Fruit fly (Drosophila melanogaster) whole organism, embryonic: ENCODE measurements around the gene CG8301.

Experiments used
- Blimp-1 ChIP-seq: fragments of 200-800 bp; sonication (Bioruptor generic); optimal IDR thresholded peaks from 3 replicates; lab custom pipeline; 2018; ENCODE audit warnings: missing biosample characterization, missing genetic modification characterization, mild to moderate bottlenecking, moderate library complexity, missing genetic modification reagents
- CG10267 ChIP-seq: fragments of 200-800 bp; sonication (Bioruptor generic); optimal IDR thresholded peaks from 2 replicates; lab custom pipeline; 2018; ENCODE audit warnings: missing biosample characterization, mild to moderate bottlenecking, missing genetic modification characterization, moderate library complexity
- CG12104 ChIP-seq: fragments of 200-800 bp; sonication (Bioruptor generic); optimal IDR thresholded peaks from 3 replicates; lab custom pipeline; 2016; ENCODE audit warnings: missing biosample characterization, missing genetic modification characterization
- CG13624 ChIP-seq: fragments of 200-800 bp; sonication (Bioruptor generic); optimal IDR thresholded peaks from 2 replicates; lab custom pipeline; 2016; ENCODE audit warnings: missing biosample characterization, missing genetic modification characterization
- CG13775 ChIP-seq: fragments of 200-800 bp; sonication (Bioruptor generic); optimal IDR thresholded peaks from 3 replicates; lab custom pipeline; 2017; ENCODE audit warnings: missing biosample characterization, mild to moderate bottlenecking, missing genetic modification characterization
- CG14710 ChIP-seq: fragments of 200-800 bp; sonication (Bioruptor generic); optimal IDR thresholded peaks from 3 replicates; lab custom pipeline; 2019; ENCODE audit warnings: missing biosample characterization, mild to moderate bottlenecking, missing genetic modification characterization, moderate library complexity
- CG15479 ChIP-seq: fragments of 200-800 bp; sonication (Bioruptor generic); optimal IDR thresholded peaks from 3 replicates; lab custom pipeline; 2019; ENCODE audit warnings: missing biosample characterization, mild to moderate bottlenecking, missing genetic modification characterization, moderate library complexity
- CG15601 ChIP-seq: fragments of 200-800 bp; sonication (Bioruptor generic); optimal IDR thresholded peaks from 3 replicates; lab custom pipeline; 2019; ENCODE audit warnings: missing biosample characterization, mild to moderate bottlenecking, missing genetic modification characterization, moderate library complexity
- CG17328 ChIP-seq: fragments of 200-800 bp; sonication (Bioruptor generic); IDR thresholded peaks from 2 replicates; pipeline ENCODE4 v1.3.6; 2022; ENCODE audit warnings: missing biosample characterization, missing genetic modification characterization
- CG17359 ChIP-seq: fragments of 200-800 bp; sonication (Bioruptor generic); optimal IDR thresholded peaks from 3 replicates; lab custom pipeline; 2018; ENCODE audit warnings: missing biosample characterization, mild to moderate bottlenecking, missing genetic modification characterization, moderate library complexity
- CG18599 ChIP-seq: fragments of 200-800 bp; sonication (Bioruptor generic); optimal IDR thresholded peaks from 3 replicates; lab custom pipeline; 2017; ENCODE audit warnings: missing biosample characterization, missing genetic modification characterization, mild to moderate bottlenecking, moderate library complexity, missing genetic modification reagents
- CG2712 ChIP-seq: fragments of 200-800 bp; optimal IDR thresholded peaks from 3 replicates; lab custom pipeline; 2019; ENCODE audit warnings: missing biosample characterization, mild to moderate bottlenecking, missing genetic modification characterization, moderate library complexity
- CG2875 ChIP-seq: fragments of 200-800 bp; sonication (Bioruptor generic); optimal IDR thresholded peaks from 2 replicates; lab custom pipeline; 2017; ENCODE audit warnings: missing biosample characterization, mild to moderate bottlenecking, missing genetic modification characterization, missing genetic modification reagents
- CG33557 ChIP-seq: fragments of 200-800 bp; sonication (Bioruptor generic); optimal IDR thresholded peaks from 2 replicates; lab custom pipeline; 2019; ENCODE audit warnings: missing biosample characterization, mild to moderate bottlenecking, missing genetic modification characterization, moderate library complexity
- CG3995 ChIP-seq: fragments of 200-800 bp; sonication (Bioruptor generic); optimal IDR thresholded peaks from 3 replicates; lab custom pipeline; 2016; ENCODE audit warnings: missing biosample characterization, missing genetic modification characterization
- CG6175 ChIP-seq: fragments of 200-800 bp; sonication (Bioruptor generic); IDR thresholded peaks from 3 replicates; pipeline ENCODE4 v1.3.6; 2022; ENCODE audit warnings: missing biosample characterization, missing genetic modification characterization
- CG6254 ChIP-seq: fragments of 200-800 bp; sonication (Bioruptor generic); optimal IDR thresholded peaks from 3 replicates; lab custom pipeline; 2017; ENCODE audit warnings: mild to moderate bottlenecking, missing biosample characterization, missing genetic modification reagents, missing genetic modification characterization
- CG6689 ChIP-seq: fragments of 200-800 bp; sonication (Bioruptor generic); IDR thresholded peaks from 2 replicates; pipeline ENCODE4 v1.3.6; 2022; ENCODE audit warnings: missing biosample characterization, missing genetic modification characterization
- CG7745 ChIP-seq: fragments of 200-800 bp; sonication (Bioruptor generic); optimal IDR thresholded peaks from 2 replicates; lab custom pipeline; 2018; ENCODE audit warnings: missing biosample characterization, mild to moderate bottlenecking, missing genetic modification characterization, moderate library complexity
- CG7839 ChIP-seq: fragments of 200-800 bp; sonication (Bioruptor generic); optimal IDR thresholded peaks from 3 replicates; lab custom pipeline; 2018; ENCODE audit warnings: missing biosample characterization, mild to moderate bottlenecking, missing genetic modification characterization, moderate library complexity
- CG8924 ChIP-seq: fragments of 200-800 bp; optimal IDR thresholded peaks from 3 replicates; lab custom pipeline; 2019; ENCODE audit warnings: missing biosample characterization, mild to moderate bottlenecking, missing genetic modification characterization, moderate library complexity
- D19A ChIP-seq: fragments of 200-800 bp; optimal IDR thresholded peaks from 3 replicates; lab custom pipeline; 2019; ENCODE audit warnings: missing biosample characterization, mild to moderate bottlenecking, missing genetic modification characterization, moderate library complexity
- Dad ChIP-seq: fragments of 200-800 bp; sonication (Bioruptor generic); optimal IDR thresholded peaks from 3 replicates; lab custom pipeline; 2016; ENCODE audit warnings: missing biosample characterization, missing genetic modification characterization
- HmgZ ChIP-seq: fragments of 200-800 bp; sonication (Bioruptor generic); optimal IDR thresholded peaks from 2 replicates; lab custom pipeline; 2018; ENCODE audit warnings: missing biosample characterization, mild to moderate bottlenecking, missing genetic modification characterization
- Hmx ChIP-seq: fragments of 200-800 bp; sonication (Bioruptor generic); optimal IDR thresholded peaks from 2 replicates; lab custom pipeline; 2016; ENCODE audit warnings: missing biosample characterization, missing genetic modification characterization
- Kr ChIP-seq: fragments of 200-800 bp; sonication (Bioruptor generic); optimal IDR thresholded peaks from 2 replicates; lab custom pipeline; 2017; ENCODE audit warnings: missing biosample characterization, mild to moderate bottlenecking, missing genetic modification characterization
- Mes4 ChIP-seq: fragments of 200-800 bp; sonication (Bioruptor generic); optimal IDR thresholded peaks from 2 replicates; lab custom pipeline; 2016; ENCODE audit warnings: missing biosample characterization, missing genetic modification characterization
- NFAT ChIP-seq: fragments of 200-800 bp; sonication (Bioruptor generic); IDR thresholded peaks from 2 replicates; pipeline ENCODE4 v1.3.6; 2022; ENCODE audit warnings: missing biosample characterization, missing genetic modification characterization
- Spps ChIP-seq: fragments of 200-800 bp; sonication (Bioruptor generic); optimal IDR thresholded peaks from 2 replicates; lab custom pipeline; 2018; ENCODE audit warnings: missing biosample characterization, mild to moderate bottlenecking, missing genetic modification characterization
- az2 ChIP-seq: fragments of 200-800 bp; sonication (Bioruptor generic); optimal IDR thresholded peaks from 3 replicates; lab custom pipeline; 2016; ENCODE audit warnings: missing biosample characterization, missing genetic modification characterization
- cad ChIP-seq: fragments of >200 bp; optimal IDR thresholded peaks from 2 replicates; lab custom pipeline; 2017; ENCODE audit warnings: missing biosample characterization, missing genetic modification characterization
- danr ChIP-seq: fragments of 200-800 bp; sonication (Bioruptor generic); IDR thresholded peaks from 2 replicates; pipeline ENCODE4 v1.3.6; 2022; ENCODE audit warnings: missing biosample characterization, missing genetic modification characterization
- dmrt11E ChIP-seq: fragments of 200-800 bp; sonication (Bioruptor generic); optimal IDR thresholded peaks from 3 replicates; lab custom pipeline; 2018; ENCODE audit warnings: missing biosample characterization, mild to moderate bottlenecking, missing genetic modification characterization, moderate library complexity
- ems ChIP-seq: fragments of 200-800 bp; sonication (Bioruptor generic); optimal IDR thresholded peaks from 3 replicates; lab custom pipeline; 2016; ENCODE audit warnings: missing biosample characterization, missing genetic modification characterization
- fd64A ChIP-seq: fragments of 200-800 bp; sonication (Bioruptor generic); optimal IDR thresholded peaks from 3 replicates; lab custom pipeline; 2018; ENCODE audit warnings: missing biosample characterization, mild to moderate bottlenecking, missing genetic modification characterization
- fd96Cb ChIP-seq: fragments of 200-800 bp; sonication (Bioruptor generic); optimal IDR thresholded peaks from 2 replicates; lab custom pipeline; 2018; ENCODE audit warnings: missing biosample characterization, mild to moderate bottlenecking, missing genetic modification characterization, moderate library complexity
- gce ChIP-seq: fragments of 200-800 bp; sonication (Bioruptor generic); IDR thresholded peaks from 3 replicates; pipeline ENCODE4 v1.3.6; 2022; ENCODE audit warnings: missing biosample characterization, missing genetic modification characterization
- gem ChIP-seq: fragments of 200-800 bp; sonication (Bioruptor generic); optimal IDR thresholded peaks from 2 replicates; lab custom pipeline; 2019; ENCODE audit warnings: missing biosample characterization, mild to moderate bottlenecking, missing genetic modification characterization, moderate library complexity
- grau ChIP-seq: fragments of 200-800 bp; optimal IDR thresholded peaks from 3 replicates; lab custom pipeline; 2019; ENCODE audit warnings: missing biosample characterization, mild to moderate bottlenecking, missing genetic modification characterization, moderate library complexity
- gsb-n ChIP-seq: fragments of 200-800 bp; sonication (Bioruptor generic); optimal IDR thresholded peaks from 3 replicates; lab custom pipeline; 2018; ENCODE audit warnings: missing biosample characterization, mild to moderate bottlenecking, missing genetic modification characterization
- hbn ChIP-seq: fragments of 200-800 bp; sonication (Bioruptor generic); IDR thresholded peaks from 2 replicates; pipeline ENCODE4 v1.3.6; 2022; ENCODE audit warnings: missing biosample characterization, missing genetic modification characterization; ENCODE audit not compliant: partially characterized antibody
- jing ChIP-seq: fragments of 200-800 bp; sonication (Bioruptor generic); optimal IDR thresholded peaks from 2 replicates; lab custom pipeline; 2018; ENCODE audit warnings: missing biosample characterization, mild to moderate bottlenecking, missing genetic modification characterization
- lbe ChIP-seq: fragments of 200-800 bp; sonication (Bioruptor generic); optimal IDR thresholded peaks from 2 replicates; lab custom pipeline; 2016; ENCODE audit warnings: missing biosample characterization, mild to moderate bottlenecking, missing genetic modification characterization
- mam ChIP-seq: fragments of 200-800 bp; sonication (Bioruptor generic); optimal IDR thresholded peaks from 3 replicates; lab custom pipeline; 2016; ENCODE audit warnings: missing biosample characterization, missing genetic modification characterization
- nmo ChIP-seq: fragments of 200-800 bp; sonication (Bioruptor generic); optimal IDR thresholded peaks from 2 replicates; lab custom pipeline; 2018; ENCODE audit warnings: missing biosample characterization, mild to moderate bottlenecking, missing genetic modification characterization, moderate library complexity
- pho ChIP-seq: fragments of 200-800 bp; sonication (Bioruptor generic); optimal IDR thresholded peaks from 2 replicates; lab custom pipeline; 2016; ENCODE audit warnings: missing biosample characterization, missing genetic modification characterization
- run ChIP-seq: fragments of 200-800 bp; sonication (Bioruptor generic); optimal IDR thresholded peaks from 3 replicates; lab custom pipeline; 2018; ENCODE audit warnings: missing biosample characterization, mild to moderate bottlenecking, missing genetic modification characterization
- stwl ChIP-seq: fragments of 200-800 bp; sonication (Bioruptor generic); optimal IDR thresholded peaks from 3 replicates; lab custom pipeline; 2018; ENCODE audit warnings: missing biosample characterization, mild to moderate bottlenecking, missing genetic modification characterization, moderate library complexity
- unc-4 ChIP-seq: fragments of 200-800 bp; sonication (Bioruptor generic); IDR thresholded peaks from 2 replicates; pipeline ENCODE4 v1.3.6; 2022; ENCODE audit warnings: missing biosample characterization, missing genetic modification characterization; ENCODE audit not compliant: partially characterized antibody
- wek ChIP-seq: fragments of 200-800 bp; sonication (Bioruptor generic); optimal IDR thresholded peaks from 3 replicates; lab custom pipeline; 2018; ENCODE audit warnings: missing biosample characterization, mild to moderate bottlenecking, missing genetic modification characterization, moderate library complexity
- yki ChIP-seq: fragments of >200 bp; optimal IDR thresholded peaks from 3 replicates; lab custom pipeline; 2018

CG8301 gene

DNA sequence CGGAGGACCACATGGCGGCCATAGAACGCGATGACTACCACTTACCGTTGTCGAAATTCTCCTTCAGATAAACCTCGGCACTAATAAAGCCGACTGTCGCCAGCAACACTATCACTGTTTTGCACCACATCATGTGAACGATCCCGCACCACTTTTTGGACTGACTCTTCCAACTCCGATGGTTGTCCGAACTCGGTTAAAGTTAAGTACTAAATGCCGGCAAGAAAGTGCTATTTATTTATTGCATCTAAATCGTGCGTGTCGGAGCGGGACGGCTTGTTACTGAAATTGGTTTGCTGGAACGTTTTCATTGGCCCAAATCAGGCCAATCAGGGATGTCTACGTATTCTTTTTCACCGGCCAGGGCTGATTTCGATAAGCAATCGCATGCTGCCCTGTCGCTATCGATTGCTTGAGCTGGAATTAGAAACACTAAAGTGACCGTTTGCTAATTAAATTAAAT, 49.6 kb downstream of the CG8301 start, which contains the start of gene Calr:
Calr (minus strand) TSS at position 219 of the 463 bp plus-strand sequence.
- peak; percentile 38 for TF ChIP-seq Spps (tag; lab: Kevin White, UChicago)
- peak; percentile 69 for TF ChIP-seq CG15479 (GFP tag; lab: Kevin White, UChicago)
- peak; percentile 78 for TF ChIP-seq CG8924
- peak; percentile 30 for TF ChIP-seq D19A (tag; lab: Kevin White, UChicago)
- TF ChIP-seq CG17359 (tag; lab: Kevin White, UChicago): no peak
- TF ChIP-seq CG13624: peak; percentile 22
- peak; percentile 27 for TF ChIP-seq dmrt11E
- peak; percentile 23 for TF ChIP-seq CG13775 (GFP tag; lab: Kevin White, UChicago)
- peak; percentile 89 for TF ChIP-seq cad (GFP tag; lab: Kevin White, UChicago)
- peak; percentile 46 for TF ChIP-seq CG18599 (GFP tag; lab: Kevin White, UChicago)
- no peak for TF ChIP-seq CG6689 (GFP tag; lab: Robert Waterston, UW)
- TF ChIP-seq CG6175 (GFP tag; lab: Robert Waterston, UW): no peak
- peak; percentile 3 for TF ChIP-seq Dad
- TF ChIP-seq pho (GFP tag; lab: Kevin White, UChicago): no peak
- peak; percentile 97 for TF ChIP-seq stwl (tag; lab: Kevin White, UChicago)
- TF ChIP-seq Blimp-1 (GFP tag; lab: Kevin White, UChicago): no peak
- no peak for TF ChIP-seq CG17328 (GFP tag; lab: Robert Waterston, UW)
- TF ChIP-seq nmo (GFP tag; lab: Kevin White, UChicago): peak; percentile 47
- TF ChIP-seq CG3995 (GFP tag; lab: Kevin White, UChicago): peak; percentile 32
- peak; percentile 0 for TF ChIP-seq ems
- TF ChIP-seq mam: no peak
- TF ChIP-seq az2: no peak
- no peak for TF ChIP-seq gem
- peak; percentile 91 for TF ChIP-seq CG10267 (tag; lab: Kevin White, UChicago)
- TF ChIP-seq fd64A (GFP tag; lab: Kevin White, UChicago): peak; percentile 8
- no peak for TF ChIP-seq danr (GFP tag; lab: Robert Waterston, UW)
- TF ChIP-seq grau (tag; lab: Kevin White, UChicago): peak; percentile 46
- TF ChIP-seq unc-4: no peak
- peak; percentile 52 for TF ChIP-seq CG2875 (GFP tag; lab: Kevin White, UChicago)
- TF ChIP-seq CG12104: no peak
- no peak for TF ChIP-seq CG7839 (tag; lab: Kevin White, UChicago)
- peak; percentile 53 for TF ChIP-seq CG2712 (tag; lab: Kevin White, UChicago)
- peak; percentile 60 for TF ChIP-seq lbe (GFP tag; lab: Kevin White, UChicago)
- no peak for TF ChIP-seq Hmx (GFP tag; lab: Kevin White, UChicago)
- peak; percentile 40 for TF ChIP-seq gsb-n
- peak; percentile 92 for TF ChIP-seq CG7745 (tag; lab: Kevin White, UChicago)
- no peak for TF ChIP-seq Kr (GFP tag; lab: Kevin White, UChicago)
- peak; percentile 12 for TF ChIP-seq jing
- TF ChIP-seq CG33557 (GFP tag; lab: Kevin White, UChicago): peak; percentile 22
- no peak for TF ChIP-seq NFAT (GFP tag; lab: Robert Waterston, UW)
- peak; percentile 63 for TF ChIP-seq wek
- no peak for TF ChIP-seq CG6254 (GFP tag; lab: Kevin White, UChicago)
- TF ChIP-seq gce (GFP tag; lab: Robert Waterston, UW): no peak
- peak; percentile 36 for TF ChIP-seq run (tag; lab: Kevin White, UChicago)
- TF ChIP-seq hbn (GFP tag; lab: Robert Waterston, UW): no peak
- no peak for TF ChIP-seq fd96Cb (tag; lab: Kevin White, UChicago)
- TF ChIP-seq yki: no peak
- TF ChIP-seq Mes4 (GFP tag; lab: Kevin White, UChicago): peak; percentile 1
- peak; percentile 72 for TF ChIP-seq CG14710 (tag; lab: Kevin White, UChicago)
- TF ChIP-seq CG15601 (tag; lab: Kevin White, UChicago): peak; percentile 56
- TF ChIP-seq HmgZ (tag; lab: Kevin White, UChicago): peak; percentile 51
